Worm (Caenorhabditis elegans): ENCODE data around the gene sre-33.
"Not testable (repeated sequence)": the region's sequence is repeated elsewhere in the genome, so short reads cannot be mapped to it uniquely, and the experiment has no call there.

DNA sequence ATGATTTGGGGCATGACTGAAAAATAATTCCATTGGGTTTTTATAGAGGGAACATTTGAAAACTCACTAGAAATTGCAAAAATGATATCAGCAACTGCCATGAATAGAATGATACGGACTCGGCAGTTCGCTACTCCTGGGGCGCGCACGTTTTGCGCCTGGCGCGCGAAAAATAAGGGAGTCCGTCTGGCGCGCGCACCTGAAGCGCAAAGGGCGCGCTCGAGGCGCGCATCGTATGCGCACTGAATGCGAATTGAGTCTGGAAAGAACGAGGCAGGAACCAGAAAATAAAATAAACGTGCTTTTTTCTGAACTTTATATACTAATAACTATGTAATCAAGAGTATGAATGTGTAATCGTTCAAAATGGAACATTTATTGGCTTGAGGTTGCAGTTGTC lies 11.9 kb upstream of the sre-33 start, which contains the start of gene Y57A10C.10:
- not testable (repeated sequence) for TF ChIP-seq nhr-11 (tag; optimal IDR thresholded peaks at IDR 0.05); elt-3 (tag; optimal IDR thresholded peaks at IDR 0.05); snpc-4 (tag; optimal IDR thresholded peaks at IDR 0.05); ztf-4 (tag; optimal IDR thresholded peaks at IDR 0.05); mdl-1 (tag; optimal IDR thresholded peaks at IDR 0.05); ama-1 (optimal IDR thresholded peaks at IDR 0.05); unc-62 (GFP tag; optimal IDR thresholded peaks at IDR 0.05)
